Fruit fly (Drosophila melanogaster): Measurements from ENCODE around the gene Hyls1.

- no peak for TF ChIP-seq gro (GFP tag; optimal IDR thresholded peaks at IDR 0.05)
- TF ChIP-seq kni (GFP tag; optimal IDR thresholded peaks at IDR 0.05), result peak; percentile 13
- TF ChIP-seq CG12391 (tag; optimal IDR thresholded peaks at IDR 0.05), result no peak
- TF ChIP-seq CG16813 (GFP tag; IDR thresholded peaks at IDR 0.05; ENCODE audit: partially characterized antibody), result no peak
- TF ChIP-seq CG30403 (GFP tag; optimal IDR thresholded peaks at IDR 0.05), result no peak
- TF ChIP-seq seq (GFP tag; IDR thresholded peaks at IDR 0.05), result no peak
- no peak for TF ChIP-seq HLH54F (GFP tag; optimal IDR thresholded peaks at IDR 0.05)
Measured at dm6 chr2L:16321209-16321608, 31.2 kb downstream of the Hyls1 start.
